Fruit fly (Drosophila melanogaster) whole organism, embryonic: ENCODE measurements around the gene CG7029.

Source experiments
- Aef1 ChIP-seq: fragments of 200-800 bp; sonication (Bioruptor generic); IDR thresholded peaks from 3 replicates; pipeline ENCODE4 v1.3.6; 2022; ENCODE audit warnings: missing biosample characterization, missing genetic modification characterization
- BEAF-32 ChIP-seq: fragments of 200-800 bp; sonication (Bioruptor generic); optimal IDR thresholded peaks from 3 replicates; lab custom pipeline; 2017; ENCODE audit warnings: missing biosample characterization, missing genetic modification characterization, mild to moderate bottlenecking, moderate library complexity, missing genetic modification reagents
- CG11247 ChIP-seq: fragments of 200-800 bp; sonication (Bioruptor generic); IDR thresholded peaks from 2 replicates; pipeline ENCODE4 v1.3.6; 2022; ENCODE audit warnings: missing biosample characterization, missing genetic modification characterization
- CG12104 ChIP-seq: fragments of 200-800 bp; sonication (Bioruptor generic); optimal IDR thresholded peaks from 3 replicates; lab custom pipeline; 2016; ENCODE audit warnings: missing biosample characterization, missing genetic modification characterization
- CG12744 ChIP-seq: fragments of 200-800 bp; sonication (Bioruptor generic); optimal IDR thresholded peaks from 2 replicates; lab custom pipeline; 2016; ENCODE audit warnings: missing biosample characterization, missing genetic modification characterization
- CG13287 ChIP-seq: fragments of 200-800 bp; sonication (Bioruptor generic); IDR thresholded peaks from 2 replicates; pipeline ENCODE4 v1.3.6; 2022; ENCODE audit warnings: missing biosample characterization, missing genetic modification characterization; ENCODE audit not compliant: partially characterized antibody
- CG15011 ChIP-seq: fragments of 200-800 bp; sonication (Bioruptor generic); optimal IDR thresholded peaks from 3 replicates; lab custom pipeline; 2018; ENCODE audit warnings: missing biosample characterization, mild to moderate bottlenecking, missing genetic modification characterization
- CG17361 ChIP-seq: fragments of 200-800 bp; sonication (Bioruptor generic); IDR thresholded peaks from 3 replicates; pipeline ENCODE4 v1.3.6; 2022; ENCODE audit warnings: missing biosample characterization, missing genetic modification characterization
- CG17829 ChIP-seq: fragments of 200-800 bp; optimal IDR thresholded peaks from 2 replicates; lab custom pipeline; 2019; ENCODE audit warnings: missing biosample characterization, mild to moderate bottlenecking, missing genetic modification characterization, moderate library complexity
- CG17912 ChIP-seq: fragments of 200-800 bp; sonication (Bioruptor generic); optimal IDR thresholded peaks from 2 replicates; lab custom pipeline; 2018; ENCODE audit warnings: missing biosample characterization, mild to moderate bottlenecking, missing genetic modification characterization
- CG34376 ChIP-seq: fragments of 200-800 bp; sonication (Bioruptor generic); optimal IDR thresholded peaks from 2 replicates; lab custom pipeline; 2018; ENCODE audit warnings: missing biosample characterization, mild to moderate bottlenecking, missing genetic modification characterization
- CG42726 ChIP-seq: fragments of 200-800 bp; sonication (Bioruptor generic); IDR thresholded peaks from 2 replicates; pipeline ENCODE4 v1.3.6; 2022; ENCODE audit warnings: missing biosample characterization, missing genetic modification characterization; ENCODE audit not compliant: partially characterized antibody
- CG4404 ChIP-seq: fragments of 200-800 bp; sonication (Bioruptor generic); IDR thresholded peaks from 2 replicates; pipeline ENCODE4 v1.3.6; 2022; ENCODE audit warnings: missing biosample characterization, missing genetic modification characterization
- CG7745 ChIP-seq: fragments of 200-800 bp; sonication (Bioruptor generic); optimal IDR thresholded peaks from 2 replicates; lab custom pipeline; 2018; ENCODE audit warnings: missing biosample characterization, mild to moderate bottlenecking, missing genetic modification characterization, moderate library complexity
- CG9215 ChIP-seq: fragments of 200-800 bp; sonication (Bioruptor generic); IDR thresholded peaks from 2 replicates; pipeline ENCODE4 v1.3.6; 2022; ENCODE audit warnings: missing biosample characterization, missing genetic modification characterization
- CkIIα-i1 ChIP-seq: fragments of 200-800 bp; sonication (Bioruptor generic); IDR thresholded peaks from 2 replicates; pipeline ENCODE4 v1.3.6; 2022; ENCODE audit warnings: missing biosample characterization, missing genetic modification characterization
- Dek ChIP-seq: fragments of 200-800 bp; sonication (Bioruptor generic); optimal IDR thresholded peaks from 3 replicates; lab custom pipeline; 2019; ENCODE audit warnings: missing biosample characterization, mild to moderate bottlenecking, missing genetic modification characterization, moderate library complexity
- Elba2 ChIP-seq: fragments of 200-800 bp; sonication (Bioruptor generic); optimal IDR thresholded peaks from 3 replicates; lab custom pipeline; 2016; ENCODE audit warnings: missing biosample characterization, missing genetic modification characterization
- GATAe ChIP-seq: fragments of 200-800 bp; sonication (Bioruptor generic); conservative IDR thresholded peaks from 2 replicates; pipeline ENCODE4 v1.3.6; 2022; ENCODE audit warnings: missing biosample characterization, missing genetic modification characterization
- HLH4C ChIP-seq: fragments of 200-800 bp; sonication (Bioruptor generic); IDR thresholded peaks from 3 replicates; pipeline ENCODE4 v1.3.6; 2022; ENCODE audit warnings: missing biosample characterization, missing genetic modification characterization; ENCODE audit not compliant: partially characterized antibody
- Hmx ChIP-seq: fragments of 200-800 bp; sonication (Bioruptor generic); optimal IDR thresholded peaks from 2 replicates; lab custom pipeline; 2016; ENCODE audit warnings: missing biosample characterization, missing genetic modification characterization
- Lpt ChIP-seq: fragments of >200 bp; optimal IDR thresholded peaks from 2 replicates; lab custom pipeline; 2018; ENCODE audit warnings: missing biosample characterization, missing genetic modification characterization
- Max ChIP-seq: fragments of 200-800 bp; sonication (Bioruptor generic); optimal IDR thresholded peaks from 2 replicates; lab custom pipeline; 2016; ENCODE audit warnings: missing biosample characterization, mild to moderate bottlenecking, missing genetic modification characterization
- Opbp ChIP-seq: fragments of 200-800 bp; sonication (Bioruptor generic); IDR thresholded peaks from 3 replicates; pipeline ENCODE4 v1.3.6; 2022; ENCODE audit warnings: missing biosample characterization, missing genetic modification characterization; ENCODE audit not compliant: partially characterized antibody
- Scr ChIP-seq: fragments of 200-800 bp; sonication (Bioruptor generic); IDR thresholded peaks from 2 replicates; pipeline ENCODE4 v1.3.6; 2022; ENCODE audit warnings: missing biosample characterization, missing genetic modification characterization; ENCODE audit not compliant: partially characterized antibody
- Sry-β ChIP-seq: fragments of 200-800 bp; sonication (Bioruptor generic); optimal IDR thresholded peaks from 2 replicates; lab custom pipeline; 2018; ENCODE audit warnings: missing biosample characterization, mild to moderate bottlenecking, missing genetic modification characterization, moderate library complexity
- Sry-δ ChIP-seq: fragments of 200-800 bp; sonication (Bioruptor generic); optimal IDR thresholded peaks from 2 replicates; lab custom pipeline; 2016; ENCODE audit warnings: missing biosample characterization, missing genetic modification characterization
- Stat92E ChIP-seq, 3 experiments: fragments of >200 bp in 2 of 3; fragments of 200-800 bp in 1 of 3; sonication (Bioruptor generic) in 1 of 3; optimal IDR thresholded peaks; 2 replicates each; lab custom pipeline; 2017 to 2019; ENCODE audit warnings: missing biosample characterization in 3 of 3, missing genetic modification characterization in 3 of 3, mild to moderate bottlenecking in 1 of 3, moderate library complexity in 1 of 3
- chinmo ChIP-seq: fragments of 200-800 bp; sonication (Bioruptor generic); IDR thresholded peaks from 4 replicates; pipeline ENCODE4 v1.3.6; 2022; ENCODE audit warnings: missing biosample characterization, missing genetic modification characterization; ENCODE audit not compliant: partially characterized antibody
- ci ChIP-seq: fragments of 200-800 bp; sonication (Bioruptor generic); IDR thresholded peaks from 3 replicates; pipeline ENCODE4 v1.3.6; 2022; ENCODE audit warnings: missing biosample characterization, missing genetic modification characterization
- crc ChIP-seq: fragments of 200-800 bp; sonication (Bioruptor generic); optimal IDR thresholded peaks from 2 replicates; lab custom pipeline; 2016; ENCODE audit warnings: missing biosample characterization, missing genetic modification characterization
- dmrt99B ChIP-seq: fragments of 200-800 bp; sonication (Bioruptor generic); optimal IDR thresholded peaks from 2 replicates; lab custom pipeline; 2018; ENCODE audit warnings: missing biosample characterization, mild to moderate bottlenecking, missing genetic modification characterization, moderate library complexity
- dpn ChIP-seq, 2 experiments: fragments of 200-800 bp; sonication (Bioruptor generic); optimal IDR thresholded peaks; 3 replicates each; lab custom pipeline; 2016; ENCODE audit warnings: missing biosample characterization in 2 of 2, missing genetic modification characterization in 2 of 2
- ftz-f1 ChIP-seq: fragments of 200-800 bp; sonication (Bioruptor generic); optimal IDR thresholded peaks from 2 replicates; lab custom pipeline; 2016; ENCODE audit warnings: missing biosample characterization, missing genetic modification characterization
- gce ChIP-seq: fragments of 200-800 bp; sonication (Bioruptor generic); IDR thresholded peaks from 3 replicates; pipeline ENCODE4 v1.3.6; 2022; ENCODE audit warnings: missing biosample characterization, missing genetic modification characterization
- hb ChIP-seq: fragments of 200-800 bp; sonication (Bioruptor generic); IDR thresholded peaks from 3 replicates; pipeline ENCODE4 v1.3.6; 2022; ENCODE audit warnings: missing biosample characterization, missing genetic modification characterization; ENCODE audit not compliant: partially characterized antibody
- hbn ChIP-seq: fragments of 200-800 bp; sonication (Bioruptor generic); IDR thresholded peaks from 2 replicates; pipeline ENCODE4 v1.3.6; 2022; ENCODE audit warnings: missing biosample characterization, missing genetic modification characterization; ENCODE audit not compliant: partially characterized antibody
- hkb ChIP-seq, 2 experiments: fragments of 200-800 bp in 1 of 2; fragments of >200 bp in 1 of 2; sonication (Bioruptor generic) in 1 of 2; IDR thresholded peaks in 1 of 2; optimal IDR thresholded peaks in 1 of 2; 2 replicates each; pipeline versions ENCODE4 v1.3.6 to Lab custom; 2017 to 2022; ENCODE audit warnings: missing biosample characterization in 1 of 2, missing genetic modification characterization in 1 of 2
- insv ChIP-seq, 2 experiments: fragments of 200-800 bp; sonication (Bioruptor generic); optimal IDR thresholded peaks; 3 replicates each; lab custom pipeline; 2016 to 2018; ENCODE audit warnings: missing biosample characterization in 2 of 2, missing genetic modification characterization in 2 of 2
- knrl ChIP-seq: fragments of 200-800 bp; sonication (Bioruptor generic); IDR thresholded peaks from 3 replicates; pipeline ENCODE4 v1.3.6; 2022; ENCODE audit warnings: missing biosample characterization, missing genetic modification characterization; ENCODE audit not compliant: partially characterized antibody
- lab ChIP-seq: fragments of 200-800 bp; sonication (Bioruptor generic); optimal IDR thresholded peaks from 3 replicates; lab custom pipeline; 2017; ENCODE audit warnings: missing biosample characterization, missing genetic modification characterization, mild to moderate bottlenecking, moderate library complexity, missing genetic modification reagents
- mld ChIP-seq: fragments of 200-800 bp; sonication (Bioruptor generic); IDR thresholded peaks from 3 replicates; pipeline ENCODE4 v1.3.6; 2022; ENCODE audit warnings: missing biosample characterization, missing genetic modification characterization; ENCODE audit not compliant: partially characterized antibody
- peb ChIP-seq: fragments of 200-800 bp; sonication (Bioruptor generic); IDR thresholded peaks from 2 replicates; pipeline ENCODE4 v1.3.6; 2022; ENCODE audit warnings: missing biosample characterization, missing genetic modification characterization
- ro ChIP-seq: fragments of 200-800 bp; sonication (Bioruptor generic); IDR thresholded peaks from 2 replicates; pipeline ENCODE4 v1.3.6; 2022; ENCODE audit warnings: missing biosample characterization, missing genetic modification characterization
- scrt ChIP-seq: fragments of 200-800 bp; sonication (Bioruptor generic); optimal IDR thresholded peaks from 2 replicates; lab custom pipeline; 2018; ENCODE audit warnings: missing biosample characterization, mild to moderate bottlenecking, missing genetic modification characterization, moderate library complexity
- sr ChIP-seq: fragments of 200-800 bp; sonication (Bioruptor generic); IDR thresholded peaks from 3 replicates; pipeline ENCODE4 v1.3.6; 2022; ENCODE audit warnings: missing biosample characterization, missing genetic modification characterization
- trh ChIP-seq: fragments of 200-800 bp; sonication (Bioruptor generic); optimal IDR thresholded peaks from 2 replicates; lab custom pipeline; 2016; ENCODE audit warnings: missing biosample characterization, missing genetic modification characterization
- wek ChIP-seq: fragments of 200-800 bp; sonication (Bioruptor generic); optimal IDR thresholded peaks from 3 replicates; lab custom pipeline; 2018; ENCODE audit warnings: missing biosample characterization, mild to moderate bottlenecking, missing genetic modification characterization, moderate library complexity

The CG7029 gene

DNA sequence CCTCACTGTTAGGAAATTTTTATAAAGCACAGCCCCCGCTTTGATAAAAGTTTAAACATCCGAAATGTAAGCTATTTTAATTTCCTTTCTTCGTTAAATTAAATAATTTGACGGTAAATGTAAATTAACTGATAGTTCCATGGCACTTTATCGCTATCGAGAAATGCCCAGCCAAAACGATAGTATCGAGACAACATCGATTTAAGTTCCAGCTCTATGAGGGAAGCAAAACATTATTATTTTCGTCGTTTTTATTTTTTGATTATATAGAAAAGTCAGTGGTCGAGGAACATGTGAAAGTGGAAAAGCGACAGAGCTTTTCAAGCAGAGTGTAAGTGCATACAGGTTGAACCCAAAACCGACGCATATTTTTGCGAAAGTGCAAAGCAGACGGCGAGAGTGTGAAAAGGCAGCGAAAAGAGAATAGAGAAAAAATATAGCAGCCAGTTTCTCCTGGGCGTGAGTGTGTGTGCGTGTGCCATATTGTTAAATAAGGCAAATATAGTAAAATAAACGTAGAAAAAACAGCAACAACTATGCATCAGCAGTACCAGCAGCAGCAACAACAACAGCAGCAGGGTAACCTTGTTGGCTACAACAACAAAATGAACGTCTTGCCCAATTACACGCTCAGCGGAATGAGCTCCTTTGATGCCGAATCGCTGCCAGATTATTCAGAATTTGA is 23.8 kb upstream of the CG7029 start, which contains the start of gene CG45049 (continued):
- TF ChIP-seq dmrt99B (tag; lab: Kevin White, UChicago) (no peak), CG34376 (GFP tag; lab: Kevin White, UChicago) (peak; percentile 42), CG42726 (GFP tag; lab: Robert Waterston, UW) (peak; percentile 94), trh (GFP tag; lab: Kevin White, UChicago) (no peak), CG17829 (tag; lab: Kevin White, UChicago) (no peak), GATAe (GFP tag; lab: Robert Waterston, UW) (no peak), chinmo (GFP tag; lab: Robert Waterston, UW) (peak; percentile 54; the same call in 1 of the 4 replicates), CkIIα-i1 (GFP tag; lab: Robert Waterston, UW) (no peak), hkb (optimal IDR thresholded peaks at IDR 0.05; lab: Kevin White, UChicago) (no peak), hkb (GFP tag; IDR thresholded peaks at IDR 0.05; lab: Robert Waterston, UW) (no peak), CG11247 (GFP tag; lab: Robert Waterston, UW) (no peak), mld (GFP tag; lab: Robert Waterston, UW) (peak; percentile 86; the same call in 2 of the 3 replicates), Max (no peak), ftz-f1 (peak; percentile 22), hb (peak; percentile 93), Elba2 (GFP tag; lab: Kevin White, UChicago) (no peak), ro (no peak), Lpt (no peak), dpn (GFP tag; optimal IDR thresholded peaks at IDR 0.05; lab: Kevin White, UChicago) (peak in 1 of 2 experiments; percentile 31), Scr (GFP tag; lab: Robert Waterston, UW) (peak; percentile 92), Opbp (GFP tag; lab: Robert Waterston, UW) (peak; percentile 94), Sry-δ (GFP tag; lab: Kevin White, UChicago) (peak; percentile 89), Dek (tag; lab: Kevin White, UChicago) (no peak), Sry-β (GFP tag; lab: Kevin White, UChicago) (no peak), CG15011 (GFP tag; lab: Kevin White, UChicago) (no peak), CG17361 (GFP tag; lab: Robert Waterston, UW) (peak; percentile 31; the same call in 1 of the 3 replicates), peb (GFP tag; lab: Robert Waterston, UW) (no peak), insv (GFP tag; optimal IDR thresholded peaks at IDR 0.05; lab: Kevin White, UChicago) (no peak), wek (GFP tag; lab: Kevin White, UChicago) (no peak), CG7745 (tag; lab: Kevin White, UChicago) (no peak), knrl (GFP tag; lab: Robert Waterston, UW) (peak; percentile 91), HLH4C (GFP tag; lab: Robert Waterston, UW) (peak; percentile 87), scrt (GFP tag; lab: Kevin White, UChicago) (no peak), CG12104 (GFP tag; lab: Kevin White, UChicago) (no peak), CG12744 (GFP tag; lab: Kevin White, UChicago) (no peak), CG13287 (peak; percentile 79), Aef1 (peak; percentile 29; the same call in 2 of the 3 replicates), crc (GFP tag; lab: Kevin White, UChicago) (no peak), CG9215 (GFP tag; lab: Robert Waterston, UW) (no peak), lab (GFP tag; lab: Kevin White, UChicago) (peak; percentile 33), Hmx (no peak), ci (no peak), Stat92E (GFP tag; optimal IDR thresholded peaks at IDR 0.05; lab: Kevin White, UChicago) (no peak), BEAF-32 (GFP tag; lab: Kevin White, UChicago) (peak; percentile 84), hbn (GFP tag; lab: Robert Waterston, UW) (peak; percentile 75), gce (GFP tag; lab: Robert Waterston, UW) (no peak), CG17912 (no peak), sr (GFP tag; lab: Robert Waterston, UW) (peak; percentile 35; the same call in 1 of the 3 replicates), CG4404 (GFP tag; lab: Robert Waterston, UW) (no peak)
